Worm (Caenorhabditis elegans) whole organism, L1 larva: ENCODE results near the gene C43H6.12.
A peak's percentile ranks its signal among the peaks of the same experiment; 100 is the strongest.

Experiments
- C34B4.2 ChIP-seq: sonication (generic microtip); optimal IDR thresholded peaks from 2 replicates; lab custom pipeline; 2017; ENCODE audit warnings: mild to moderate bottlenecking, missing genetic modification characterization, missing compliant biosample characterization
- F16B12.6 ChIP-seq: fragments of 150-350 bp; optimal IDR thresholded peaks from 2 replicates; lab custom pipeline; 2014; ENCODE audit warnings: missing biosample characterization, missing genetic modification characterization
- aha-1 ChIP-seq: fragments of 150-350 bp; optimal IDR thresholded peaks from 2 replicates; lab custom pipeline; 2014; ENCODE audit warnings: missing biosample characterization, missing genetic modification characterization
- aly-2 ChIP-seq: fragments of 150-350 bp; optimal IDR thresholded peaks from 2 replicates; lab custom pipeline; 2014; ENCODE audit warnings: missing biosample characterization, missing genetic modification characterization
- ama-1 ChIP-seq: fragments of 150-350 bp; optimal IDR thresholded peaks from 2 replicates; lab custom pipeline; 2014
- blmp-1 ChIP-seq: fragments of 150-350 bp; optimal IDR thresholded peaks from 2 replicates; lab custom pipeline; 2014; ENCODE audit warnings: missing biosample characterization, missing genetic modification characterization
- ceh-82 ChIP-seq, 3 experiments: fragments of 150-350 bp in 1 of 3; sonication (generic microtip) in 2 of 3; optimal IDR thresholded peaks; 2 replicates each; lab custom pipeline; 2014 to 2017; ENCODE audit warnings: missing biosample characterization in 3 of 3, missing genetic modification characterization in 3 of 3
- ceh-88 ChIP-seq: fragments of 200-800 bp; sonication (Bioruptor generic); IDR thresholded peaks from 2 replicates; pipeline ENCODE4 v1.3.6; 2022; ENCODE audit warnings: missing genetic modification characterization, missing compliant biosample characterization
- ces-1 ChIP-seq: fragments of 150-350 bp; optimal IDR thresholded peaks from 2 replicates; lab custom pipeline; 2014; ENCODE audit warnings: missing biosample characterization, missing genetic modification reagents, missing genetic modification characterization
- dpl-1 ChIP-seq, 3 experiments: fragments of 150-350 bp in 2 of 3; sonication (generic microtip) in 1 of 3; optimal IDR thresholded peaks; 2 replicates each; lab custom pipeline; 2014 to 2017; ENCODE audit warnings: missing biosample characterization in 3 of 3, missing genetic modification characterization in 3 of 3, missing genetic modification reagents in 3 of 3
- dsc-1 ChIP-seq: sonication (generic microtip); optimal IDR thresholded peaks from 2 replicates; lab custom pipeline; 2016; ENCODE audit warnings: mild to moderate bottlenecking, missing genetic modification characterization, missing compliant biosample characterization
- efl-3 ChIP-seq: fragments of 200-800 bp; sonication (Bioruptor generic); optimal IDR thresholded peaks from 2 replicates; lab custom pipeline; 2018; ENCODE audit warnings: mild to moderate bottlenecking, missing genetic modification characterization, missing compliant biosample characterization
- egl-13 ChIP-seq: sonication (generic microtip); optimal IDR thresholded peaks from 2 replicates; lab custom pipeline; 2016; ENCODE audit warnings: missing genotype, missing genetic modification reagents, missing genetic modification characterization, missing compliant biosample characterization
- egl-27 ChIP-seq, 2 experiments: fragments of 150-350 bp in 1 of 2; sonication (generic microtip); optimal IDR thresholded peaks; 3 replicates each; lab custom pipeline; 2017 to 2018; ENCODE audit warnings: missing biosample characterization in 2 of 2, missing genetic modification characterization in 2 of 2, missing genetic modification reagents in 2 of 2
- elt-2 ChIP-seq: sonication (generic microtip); optimal IDR thresholded peaks from 2 replicates; lab custom pipeline; 2016; ENCODE audit warnings: missing genetic modification characterization, mild to moderate bottlenecking, inconsistent platforms, missing compliant biosample characterization, missing genetic modification reagents
- fkh-4 ChIP-seq: sonication (generic microtip); optimal IDR thresholded peaks from 2 replicates; lab custom pipeline; 2016; ENCODE audit warnings: missing compliant biosample characterization, missing genetic modification characterization, borderline replicate concordance
- fkh-8 ChIP-seq: sonication (generic microtip); optimal IDR thresholded peaks from 2 replicates; lab custom pipeline; 2016; ENCODE audit warnings: mild to moderate bottlenecking, missing genetic modification characterization, missing compliant biosample characterization
- fos-1 ChIP-seq: fragments of 150-350 bp; optimal IDR thresholded peaks from 2 replicates; lab custom pipeline; 2014; ENCODE audit warnings: missing biosample characterization, missing genetic modification characterization
- hlh-17 ChIP-seq: fragments of 200-800 bp; sonication (Bioruptor generic); optimal IDR thresholded peaks from 2 replicates; lab custom pipeline; 2018; ENCODE audit warnings: missing genetic modification characterization, mild to moderate bottlenecking, missing compliant biosample characterization, moderate library complexity, borderline replicate concordance
- irx-1 ChIP-seq: sonication (generic microtip); optimal IDR thresholded peaks from 2 replicates; lab custom pipeline; 2016; ENCODE audit warnings: missing genetic modification characterization, missing compliant biosample characterization
- isw-1 ChIP-seq: fragments of 200-800 bp; sonication (Bioruptor generic); IDR thresholded peaks from 2 replicates; pipeline ENCODE4 v1.3.6; 2022; ENCODE audit warnings: missing genetic modification characterization, missing compliant biosample characterization
- lin-35 ChIP-seq, 2 experiments: fragments of 150-350 bp; optimal IDR thresholded peaks; 2 replicates each; lab custom pipeline; 2014; ENCODE audit warnings: missing biosample characterization in 2 of 2, missing genetic modification characterization in 2 of 2, missing genetic modification reagents in 2 of 2
- lir-3 ChIP-seq: sonication (generic microtip); optimal IDR thresholded peaks from 2 replicates; lab custom pipeline; 2016; ENCODE audit warnings: mild to moderate bottlenecking, missing genetic modification characterization, moderate library complexity, missing compliant biosample characterization; ENCODE audit not compliant: poor library complexity
- lsy-2 ChIP-seq, 2 experiments: fragments of 150-350 bp; optimal IDR thresholded peaks; 2 replicates each; lab custom pipeline; 2014; ENCODE audit warnings: missing biosample characterization in 2 of 2, missing genetic modification characterization in 2 of 2
- mef-2 ChIP-seq: fragments of 150-350 bp; optimal IDR thresholded peaks from 2 replicates; lab custom pipeline; 2014; ENCODE audit warnings: missing biosample characterization, missing genetic modification characterization
- nhr-20 ChIP-seq: sonication (generic microtip); optimal IDR thresholded peaks from 2 replicates; lab custom pipeline; 2016; ENCODE audit warnings: mild to moderate bottlenecking, missing genetic modification characterization, missing compliant biosample characterization
- nhr-28 ChIP-seq: fragments of 150-350 bp; optimal IDR thresholded peaks from 2 replicates; lab custom pipeline; 2014; ENCODE audit warnings: missing biosample characterization, missing genetic modification characterization
- nhr-47 ChIP-seq: sonication (generic microtip); optimal IDR thresholded peaks from 2 replicates; lab custom pipeline; 2016; ENCODE audit warnings: mild to moderate bottlenecking, missing genetic modification characterization, moderate library complexity, missing compliant biosample characterization
- nhr-71 ChIP-seq: sonication (generic microtip); optimal IDR thresholded peaks from 2 replicates; lab custom pipeline; 2016; ENCODE audit warnings: mild to moderate bottlenecking, missing genetic modification characterization, moderate library complexity, missing compliant biosample characterization
- nhr-77 ChIP-seq: fragments of 150-350 bp; optimal IDR thresholded peaks from 2 replicates; lab custom pipeline; 2014; ENCODE audit warnings: missing biosample characterization, missing genetic modification characterization
- nhr-85 ChIP-seq: sonication (generic microtip); peaks from one replicate; lab custom pipeline; 2016; ENCODE audit warnings: missing genetic modification characterization, inconsistent platforms, missing compliant biosample characterization
- pax-3 ChIP-seq: fragments of 200-800 bp; sonication (Bioruptor generic); optimal IDR thresholded peaks from 2 replicates; lab custom pipeline; 2018; ENCODE audit warnings: mild to moderate bottlenecking, missing genetic modification characterization, moderate library complexity, missing compliant biosample characterization
- pqm-1 ChIP-seq: sonication (generic microtip); optimal IDR thresholded peaks from 3 replicates; lab custom pipeline; 2017; ENCODE audit warnings: missing biosample characterization, missing genetic modification characterization
- rnt-1 ChIP-seq: sonication (generic microtip); optimal IDR thresholded peaks from 2 replicates; lab custom pipeline; 2016; ENCODE audit warnings: mild to moderate bottlenecking, missing genetic modification characterization, moderate library complexity, missing compliant biosample characterization
- skn-1 ChIP-seq: fragments of 150-350 bp; optimal IDR thresholded peaks from 2 replicates; lab custom pipeline; 2014; ENCODE audit warnings: missing biosample characterization, missing genetic modification characterization
- sox-4 ChIP-seq: sonication (generic microtip); optimal IDR thresholded peaks from 2 replicates; lab custom pipeline; 2016; ENCODE audit warnings: missing genetic modification characterization, missing compliant biosample characterization
- sptf-1 ChIP-seq: fragments of 150-350 bp; optimal IDR thresholded peaks from 2 replicates; lab custom pipeline; 2014; ENCODE audit warnings: missing biosample characterization, missing genetic modification characterization
- swsn-7 ChIP-seq: sonication (generic microtip); optimal IDR thresholded peaks from 2 replicates; lab custom pipeline; 2016; ENCODE audit warnings: missing genetic modification characterization, missing compliant biosample characterization
- tbx-2 ChIP-seq: sonication (generic microtip); optimal IDR thresholded peaks from 2 replicates; lab custom pipeline; 2016; ENCODE audit warnings: missing genetic modification characterization, missing compliant biosample characterization
- tlp-1 ChIP-seq: fragments of 150-350 bp; optimal IDR thresholded peaks from 2 replicates; lab custom pipeline; 2014; ENCODE audit warnings: missing biosample characterization, missing genetic modification characterization
- unc-130 ChIP-seq: fragments of 150-350 bp; optimal IDR thresholded peaks from 2 replicates; lab custom pipeline; 2017; ENCODE audit warnings: missing biosample characterization, missing genetic modification characterization, inconsistent platforms
- unc-30 ChIP-seq: sonication (generic microtip); optimal IDR thresholded peaks from 2 replicates; lab custom pipeline; 2017; ENCODE audit warnings: missing biosample characterization, missing genetic modification characterization
- unc-62 ChIP-seq: fragments of 150-350 bp; optimal IDR thresholded peaks from 2 replicates; lab custom pipeline; 2014; ENCODE audit warnings: missing biosample characterization, missing genetic modification reagents, missing genetic modification characterization
- unc-98 ChIP-seq: fragments of 200-800 bp; sonication (Bioruptor generic); IDR thresholded peaks from 2 replicates; pipeline ENCODE4 v1.3.6; 2022; ENCODE audit warnings: missing genetic modification characterization, missing compliant biosample characterization
- zag-1 ChIP-seq: fragments of 150-350 bp; optimal IDR thresholded peaks from 2 replicates; lab custom pipeline; 2014; ENCODE audit warnings: missing biosample characterization, missing genetic modification characterization
- zip-4 ChIP-seq: fragments of 200-800 bp; sonication (Bioruptor generic); optimal IDR thresholded peaks from 2 replicates; lab custom pipeline; 2018; ENCODE audit warnings: mild to moderate bottlenecking, missing genetic modification characterization, moderate library complexity, missing compliant biosample characterization
- ztf-4 ChIP-seq: fragments of 150-350 bp; optimal IDR thresholded peaks from 2 replicates; lab custom pipeline; 2014; ENCODE audit warnings: missing biosample characterization, missing genetic modification characterization

Gene C43H6.12

ce11 chrX:2364703-2365299, 44.6 kb upstream of the C43H6.12 start (continued):
- TF ChIP-seq skn-1 (tag; lab: Kevin White, UChicago) (peak; percentile 99), lir-3 (tag; lab: Kevin White, UChicago) (peak; percentile 70), lsy-2 (tag; optimal IDR thresholded peaks at IDR 0.05; lab: Kevin White, UChicago) (peak; percentile 87 to 88), nhr-77 (tag; lab: Kevin White, UChicago) (peak; percentile 85), nhr-85 (peak; percentile 94), dpl-1 (GFP tag; optimal IDR thresholded peaks at IDR 0.05; lab: Kevin White, UChicago) (peak in 2 of 3 experiments; percentile 23 to 37), elt-2 (tag; lab: Kevin White, UChicago) (peak; percentile 67), zip-4 (GFP tag; lab: Kevin White, UChicago) (peak; percentile 65), fkh-4 (tag; lab: Kevin White, UChicago) (no peak), F16B12.6 (tag; lab: Kevin White, UChicago) (no peak), ztf-4 (tag; lab: Kevin White, UChicago) (peak; percentile 81), fkh-8 (tag; lab: Kevin White, UChicago) (peak; percentile 89), unc-130 (tag; lab: Kevin White, UChicago) (no peak), unc-62 (GFP tag; lab: Kevin White, UChicago) (no peak), nhr-71 (peak; percentile 91), pax-3 (tag; lab: Kevin White, UChicago) (peak; percentile 71), isw-1 (peak; percentile 48), sptf-1 (tag; lab: Kevin White, UChicago) (no peak), C34B4.2 (tag; lab: Kevin White, UChicago) (no peak), hlh-17 (no peak), nhr-20 (tag; lab: Kevin White, UChicago) (peak; percentile 87), efl-3 (peak; percentile 72), mef-2 (tag; lab: Kevin White, UChicago) (no peak), aha-1 (tag; lab: Kevin White, UChicago) (no peak), blmp-1 (tag; lab: Kevin White, UChicago) (no peak), unc-98 (GFP tag; lab: Robert Waterston, UW) (no peak), unc-30 (tag; lab: Kevin White, UChicago) (no peak), ces-1 (GFP tag; lab: Kevin White, UChicago) (no peak), nhr-28 (peak; percentile 46), aly-2 (peak; percentile 50), pqm-1 (no peak), tbx-2 (tag; lab: Kevin White, UChicago) (peak; percentile 83), lin-35 (GFP tag; optimal IDR thresholded peaks at IDR 0.05; lab: Kevin White, UChicago) (peak; percentile 24 to 81), ceh-82 (tag; optimal IDR thresholded peaks at IDR 0.05; lab: Kevin White, UChicago) (peak; percentile 52 to 85 (median 81)), rnt-1 (tag; lab: Kevin White, UChicago) (peak; percentile 68), swsn-7 (tag; lab: Kevin White, UChicago) (peak; percentile 79), tlp-1 (no peak), nhr-47 (tag; lab: Kevin White, UChicago) (peak; percentile 96), sox-4 (peak; percentile 88), dsc-1 (peak; percentile 59), ceh-88 (peak; percentile 81), egl-27 (tag; optimal IDR thresholded peaks at IDR 0.05; lab: Kevin White, UChicago) (no peak), zag-1 (tag; lab: Kevin White, UChicago) (no peak), egl-13 (tag; lab: Kevin White, UChicago) (peak; percentile 61), irx-1 (tag; lab: Kevin White, UChicago) (peak; percentile 85), fos-1 (tag; lab: Kevin White, UChicago) (peak; percentile 78), ama-1 (no peak)
